Worm (Caenorhabditis elegans): ENCODE measurements around the gene marc-1.
A peak's percentile ranks its signal among the peaks of the same experiment; 100 is the strongest.

Gene marc-1

DNA sequence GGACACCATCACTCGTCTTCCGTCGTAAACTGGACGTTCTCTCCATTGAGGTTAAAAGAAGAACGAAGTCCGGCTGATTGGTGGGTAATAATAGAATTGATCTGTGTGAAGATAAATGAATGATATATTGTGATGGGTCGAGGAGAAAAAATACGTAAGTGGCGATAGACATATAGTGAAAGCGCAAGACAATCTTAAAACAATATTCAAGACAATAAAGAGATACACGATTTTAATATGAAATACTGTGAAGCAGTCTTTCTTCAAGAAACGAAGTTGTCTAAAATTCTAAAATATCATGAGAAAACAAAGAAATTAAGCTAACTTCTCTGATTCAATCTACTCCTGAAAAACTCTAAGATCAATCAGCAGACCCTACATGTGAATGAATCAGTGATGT lies 26.0 kb upstream of the marc-1 start, which contains the start of gene F40F9.10:
F40F9.10 (minus strand) TSS at position 101 of the 400 bp plus-strand sequence.
- TF ChIP-seq nhr-102 (tag; optimal IDR thresholded peaks at IDR 0.05) (no peak), lin-13 (GFP tag; optimal IDR thresholded peaks at IDR 0.05) (no peak), tag-97 (GFP tag; IDR thresholded peaks at IDR 0.05) (no peak), ces-1 (GFP tag; optimal IDR thresholded peaks at IDR 0.05) (no peak), R02D3.7 (tag; optimal IDR thresholded peaks at IDR 0.05) (no peak), Y5F2A.4 (GFP tag; optimal IDR thresholded peaks at IDR 0.05) (no peak), set-16 (GFP tag; IDR thresholded peaks at IDR 0.05) (no peak), spr-3 (GFP tag; optimal IDR thresholded peaks at IDR 0.05) (no peak), unc-130 (GFP tag; optimal IDR thresholded peaks at IDR 0.05) (no peak), mxl-3 (GFP tag; optimal IDR thresholded peaks at IDR 0.05) (no peak)

DNA sequence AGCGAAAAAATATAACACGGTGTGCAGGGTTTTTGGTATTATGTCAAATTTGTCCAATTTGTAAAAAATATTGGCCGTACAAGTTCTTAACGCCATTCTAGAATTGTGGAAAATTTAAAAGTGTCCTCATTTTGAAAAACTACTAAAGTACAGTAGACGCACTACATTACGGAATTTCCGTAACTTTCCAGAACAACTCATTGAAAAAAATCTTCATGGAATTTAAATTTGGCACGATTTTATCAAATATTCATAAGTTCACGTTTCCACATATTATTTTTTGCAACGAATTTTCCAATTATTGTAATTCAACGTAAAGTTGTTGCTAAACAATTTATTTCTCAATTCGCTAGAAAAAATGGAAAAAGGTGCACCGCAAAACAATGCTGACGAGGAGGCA lies 24.6 kb upstream of the marc-1 start, which contains the start of gene F40F9.3:
F40F9.3 (plus strand) TSS at position 301 of the 400 bp plus-strand sequence.
- TF ChIP-seq pha-4 (GFP tag; IDR thresholded peaks at IDR 0.05), result no peak
- TF ChIP-seq pha-4 (tag; optimal IDR thresholded peaks at IDR 0.05), result no peak
- no peak for TF ChIP-seq mxl-2 (GFP tag; conservative IDR thresholded peaks at IDR 0.05)
- TF ChIP-seq mdt-29 (GFP tag; IDR thresholded peaks at IDR 0.05), result no peak
- no peak for TF ChIP-seq mxl-3 (GFP tag; optimal IDR thresholded peaks at IDR 0.05)
- no peak for TF ChIP-seq fkh-10 (GFP tag; optimal IDR thresholded peaks at IDR 0.05)

DNA sequence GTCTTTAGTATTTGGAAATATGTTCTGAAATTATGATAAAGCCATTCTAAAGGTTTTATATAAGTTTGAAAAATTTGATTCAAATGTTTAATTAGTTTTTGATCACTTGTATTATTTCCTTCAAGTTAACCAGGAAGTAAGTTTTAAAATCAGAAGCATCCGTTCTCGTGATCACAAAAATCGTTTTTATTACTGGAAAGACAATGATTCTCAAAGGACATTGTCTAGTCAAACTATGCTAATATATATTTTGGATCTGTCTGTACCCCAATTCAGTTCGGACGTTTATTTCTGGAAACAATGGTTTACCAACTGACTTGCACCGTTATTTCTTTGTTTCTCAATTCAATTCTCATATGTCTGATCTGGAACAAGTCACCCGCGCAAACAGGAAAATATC lies 23.1 kb upstream of the marc-1 start, which contains the start of gene str-188:
str-188 (plus strand) TSS at position 301 of the 400 bp plus-strand sequence.
- TF ChIP-seq nhr-76 (tag; optimal IDR thresholded peaks at IDR 0.05) (no peak), duxl-1 (tag; optimal IDR thresholded peaks at IDR 0.05; ENCODE audit: poor library complexity) (no peak), nhr-102 (tag; optimal IDR thresholded peaks at IDR 0.05) (no peak), dve-1 (tag; optimal IDR thresholded peaks at IDR 0.05; ENCODE audit: insufficient read depth) (no peak), skn-1 (tag; optimal IDR thresholded peaks at IDR 0.05) (no peak), lin-15B (tag; optimal IDR thresholded peaks at IDR 0.05) (no peak), D1046.2 (GFP tag; IDR thresholded peaks at IDR 0.05) (no peak), nhr-77 (tag; optimal IDR thresholded peaks at IDR 0.05) (no peak), unc-39 (tag; optimal IDR thresholded peaks at IDR 0.05) (no peak), cey-2 (tag; optimal IDR thresholded peaks at IDR 0.05; ENCODE audit: borderline replicate concordance, insufficient read depth) (no peak), snpc-4 (tag; optimal IDR thresholded peaks at IDR 0.05) (no peak), sdz-12 (GFP tag; optimal IDR thresholded peaks at IDR 0.05) (no peak), mxl-2 (GFP tag; conservative IDR thresholded peaks at IDR 0.05) (no peak), lin-38 (GFP tag; IDR thresholded peaks at IDR 0.05) (no peak)

DNA sequence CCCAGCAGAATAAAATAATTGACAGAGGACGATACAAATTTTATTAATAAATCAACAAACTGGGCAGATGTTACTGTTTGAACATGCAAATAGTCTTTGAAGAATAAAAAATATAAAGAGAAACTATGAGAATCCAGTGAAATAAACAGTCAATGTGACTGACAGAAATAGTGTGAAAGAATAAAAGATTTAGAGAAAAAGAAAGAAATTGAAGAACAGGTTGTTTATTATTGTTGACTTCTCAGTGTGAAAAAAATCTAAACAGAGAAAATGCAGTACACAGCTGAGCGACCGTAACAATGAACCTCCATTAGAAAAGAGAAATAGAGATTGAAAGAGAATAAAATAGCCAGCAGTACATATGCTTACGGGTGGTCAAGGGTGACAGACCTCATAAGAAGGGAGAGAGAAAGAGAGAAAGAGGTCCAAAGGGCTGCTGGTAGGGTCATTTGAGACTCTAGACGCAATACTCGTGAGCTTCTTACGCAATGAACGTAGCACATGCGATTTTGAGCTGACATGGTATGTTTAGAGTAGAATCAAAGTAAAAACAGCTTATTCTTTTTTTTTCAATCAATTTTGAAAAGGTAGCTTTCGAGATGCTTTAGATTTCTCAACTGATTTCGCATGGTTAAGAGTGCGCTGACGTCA lies 15.4 kb upstream of the marc-1 start, which contains the start of gene slcr-46.3:
slcr-46.3 (minus strand) TSS at position 86 of the 651 bp plus-strand sequence.
- TF ChIP-seq daf-16 (GFP tag; optimal IDR thresholded peaks at IDR 0.05), result no peak
- TF ChIP-seq daf-16 (tag; optimal IDR thresholded peaks at IDR 0.05), result peak; percentile 18
- no peak for TF ChIP-seq nhr-41 (GFP tag; IDR thresholded peaks at IDR 0.05)
- no peak for TF ChIP-seq nhr-25 (tag; optimal IDR thresholded peaks at IDR 0.05; ENCODE audit: borderline replicate concordance, insufficient read depth)
- TF ChIP-seq hlh-30 (tag; optimal IDR thresholded peaks at IDR 0.05; ENCODE audit: insufficient read depth), result peak; percentile 38
- TF ChIP-seq nhr-42 (GFP tag; IDR thresholded peaks at IDR 0.05), result no peak
- no peak for TF ChIP-seq T26A8.4 (GFP tag; IDR thresholded peaks at IDR 0.05)
- TF ChIP-seq lin-13 (GFP tag; optimal IDR thresholded peaks at IDR 0.05), result no peak
- TF ChIP-seq mdl-1 (tag; optimal IDR thresholded peaks at IDR 0.05), result peak in 1 of 2 experiments; percentile 51
- no peak for TF ChIP-seq madf-5 (GFP tag; IDR thresholded peaks at IDR 0.05)
- TF ChIP-seq F37D6.2 (tag; optimal IDR thresholded peaks at IDR 0.05), result no peak
- TF ChIP-seq jun-1 (tag; optimal IDR thresholded peaks at IDR 0.05), result no peak
- TF ChIP-seq hlh-11 (tag; optimal IDR thresholded peaks at IDR 0.05), result peak; percentile 7
- no peak for TF ChIP-seq Y105C5A.15 (GFP tag; IDR thresholded peaks at IDR 0.05)
- no peak for TF ChIP-seq ceh-32 (tag; optimal IDR thresholded peaks at IDR 0.05; ENCODE audit: poor library complexity)
- no peak for TF ChIP-seq spr-3 (GFP tag; optimal IDR thresholded peaks at IDR 0.05)
- TF ChIP-seq nhr-48 (tag; optimal IDR thresholded peaks at IDR 0.05), result no peak
- no peak for TF ChIP-seq arid-1 (GFP tag; conservative IDR thresholded peaks at IDR 0.05)
- TF ChIP-seq dve-1 (tag; optimal IDR thresholded peaks at IDR 0.05; ENCODE audit: insufficient read depth), result peak; percentile 23
- no peak for TF ChIP-seq fos-1 (tag; optimal IDR thresholded peaks at IDR 0.05)

All from whole organism, L4 larva.